Fruit fly (Drosophila melanogaster) whole organism, prepupa: Measurements from ENCODE around the gene CG14957.
A peak's percentile ranks its signal among the peaks of the same experiment; 100 is the strongest.

ENCODE experiments used
- CG10669 ChIP-seq: fragments of 200-800 bp; sonication (Bioruptor generic); optimal IDR thresholded peaks from 3 replicates; lab custom pipeline; 2018; ENCODE audit warnings: missing biosample characterization, mild to moderate bottlenecking, missing genetic modification characterization, moderate library complexity
- CG8632 ChIP-seq: fragments of 200-800 bp; sonication (Bioruptor generic); optimal IDR thresholded peaks from 3 replicates; lab custom pipeline; 2016; ENCODE audit warnings: missing biosample characterization, missing genetic modification characterization
- Gug ChIP-seq: fragments of 200-800 bp; sonication (Bioruptor generic); IDR thresholded peaks from 2 replicates; pipeline ENCODE4 v1.3.6; 2022; ENCODE audit warnings: missing biosample characterization, missing genetic modification characterization
- Hr39 ChIP-seq: fragments of 200-800 bp; sonication (Bioruptor generic); optimal IDR thresholded peaks from 2 replicates; lab custom pipeline; 2016; ENCODE audit warnings: missing biosample characterization, missing genetic modification characterization
- OdsH ChIP-seq: fragments of 200-800 bp; sonication (Bioruptor generic); optimal IDR thresholded peaks from 3 replicates; lab custom pipeline; 2016; ENCODE audit warnings: missing biosample characterization, missing genetic modification characterization
- acj6 ChIP-seq: fragments of 200-800 bp; sonication (Bioruptor generic); optimal IDR thresholded peaks from 3 replicates; lab custom pipeline; 2016; ENCODE audit warnings: missing biosample characterization, missing genetic modification characterization
- esn ChIP-seq: fragments of 200-800 bp; sonication (Bioruptor generic); optimal IDR thresholded peaks from 2 replicates; lab custom pipeline; 2016; ENCODE audit warnings: missing biosample characterization, mild to moderate bottlenecking, missing genetic modification characterization, moderate library complexity
- ss ChIP-seq, 2 experiments: fragments of 200-800 bp; sonication (Bioruptor generic); optimal IDR thresholded peaks; 2 replicates in 1 of 2; 3 replicates in 1 of 2; lab custom pipeline; 2017 to 2018; ENCODE audit warnings: mild to moderate bottlenecking in 2 of 2, missing biosample characterization in 2 of 2, missing genetic modification characterization in 2 of 2, moderate library complexity in 1 of 2

dm6 chr3L:3225769-3226457 lies 38.5 kb downstream of the CG14957 start:
- TF ChIP-seq Hr39 (GFP tag; lab: Kevin White, UChicago) (no peak), OdsH (GFP tag; lab: Kevin White, UChicago) (no peak), Gug (GFP tag; lab: Robert Waterston, UW) (no peak), CG8632 (GFP tag; lab: Kevin White, UChicago) (no peak), esn (GFP tag; lab: Kevin White, UChicago) (peak; percentile 5), CG10669 (GFP tag; lab: Kevin White, UChicago) (no peak), ss (GFP tag; optimal IDR thresholded peaks at IDR 0.05; lab: Kevin White, UChicago) (peak in 1 of 2 experiments; percentile 79), acj6 (GFP tag; lab: Kevin White, UChicago) (no peak)
